Fruit fly (Drosophila melanogaster) whole organism, embryonic: ENCODE results near the gene Nep2.

Experiments used
- ATbp ChIP-seq: fragments of 200-800 bp; sonication (Bioruptor generic); optimal IDR thresholded peaks from 2 replicates; lab custom pipeline; 2017; ENCODE audit warnings: missing biosample characterization, mild to moderate bottlenecking, missing genetic modification characterization, missing genetic modification reagents
- Aef1 ChIP-seq: fragments of 200-800 bp; sonication (Bioruptor generic); IDR thresholded peaks from 3 replicates; pipeline ENCODE4 v1.3.6; 2022; ENCODE audit warnings: missing biosample characterization, missing genetic modification characterization
- Atf3 ChIP-seq: fragments of 200-800 bp; sonication (Bioruptor generic); optimal IDR thresholded peaks from 3 replicates; lab custom pipeline; 2016; ENCODE audit warnings: missing biosample characterization, missing genetic modification characterization
- Atf6 ChIP-seq: fragments of 200-800 bp; sonication (Bioruptor generic); IDR thresholded peaks from 2 replicates; pipeline ENCODE4 v1.3.6; 2022; ENCODE audit warnings: missing biosample characterization, missing genetic modification characterization
- Bgb ChIP-seq: fragments of 200-800 bp; sonication (Bioruptor generic); IDR thresholded peaks from 2 replicates; pipeline ENCODE4 v1.3.6; 2022; ENCODE audit warnings: missing biosample characterization, missing genetic modification characterization; ENCODE audit not compliant: partially characterized antibody
- Bteb2 ChIP-seq: fragments of 200-800 bp; sonication (Bioruptor generic); optimal IDR thresholded peaks from 2 replicates; lab custom pipeline; 2016; ENCODE audit warnings: missing biosample characterization, missing genetic modification characterization
- CG10321 ChIP-seq: fragments of 200-800 bp; sonication (Bioruptor generic); IDR thresholded peaks from 2 replicates; pipeline ENCODE4 v1.3.6; 2022; ENCODE audit warnings: missing biosample characterization, missing genetic modification characterization
- CG10565 ChIP-seq: fragments of 200-800 bp; sonication (Bioruptor generic); optimal IDR thresholded peaks from 3 replicates; lab custom pipeline; 2016; ENCODE audit warnings: missing biosample characterization, mild to moderate bottlenecking, missing genetic modification characterization
- CG12659 ChIP-seq: fragments of 200-800 bp; sonication (Bioruptor generic); optimal IDR thresholded peaks from 3 replicates; lab custom pipeline; 2017; ENCODE audit warnings: mild to moderate bottlenecking, missing biosample characterization, missing genetic modification reagents, missing genetic modification characterization
- CG12942 ChIP-seq: fragments of 200-800 bp; sonication (Bioruptor generic); optimal IDR thresholded peaks from 3 replicates; lab custom pipeline; 2016; ENCODE audit warnings: missing biosample characterization, missing genetic modification characterization
- CG1602 ChIP-seq: fragments of 200-800 bp; sonication (Bioruptor generic); optimal IDR thresholded peaks from 3 replicates; lab custom pipeline; 2016; ENCODE audit warnings: missing biosample characterization, missing genetic modification characterization
- CG16863 ChIP-seq: fragments of 200-800 bp; sonication (Bioruptor generic); optimal IDR thresholded peaks from 3 replicates; lab custom pipeline; 2016; ENCODE audit warnings: missing biosample characterization, missing genetic modification characterization
- CG17186 ChIP-seq: fragments of 200-800 bp; sonication (Bioruptor generic); optimal IDR thresholded peaks from 3 replicates; lab custom pipeline; 2017; ENCODE audit warnings: missing biosample characterization, missing genetic modification reagents, missing genetic modification characterization
- CG17361 ChIP-seq: fragments of 200-800 bp; sonication (Bioruptor generic); IDR thresholded peaks from 3 replicates; pipeline ENCODE4 v1.3.6; 2022; ENCODE audit warnings: missing biosample characterization, missing genetic modification characterization
- CG17385 ChIP-seq: fragments of 200-800 bp; sonication (Bioruptor generic); optimal IDR thresholded peaks from 3 replicates; lab custom pipeline; 2018; ENCODE audit warnings: missing biosample characterization, mild to moderate bottlenecking, missing genetic modification characterization
- CG2116 ChIP-seq: fragments of 200-800 bp; sonication (Bioruptor generic); optimal IDR thresholded peaks from 3 replicates; lab custom pipeline; 2018; ENCODE audit warnings: missing biosample characterization, mild to moderate bottlenecking, missing genetic modification characterization
- CG2120 ChIP-seq: fragments of 200-800 bp; sonication (Bioruptor generic); optimal IDR thresholded peaks from 3 replicates; lab custom pipeline; 2016; ENCODE audit warnings: missing biosample characterization, missing genetic modification characterization
- CG2202 ChIP-seq: fragments of 200-800 bp; sonication (Bioruptor generic); optimal IDR thresholded peaks from 2 replicates; lab custom pipeline; 2018; ENCODE audit warnings: missing biosample characterization, mild to moderate bottlenecking, missing genetic modification characterization
- CG32767 ChIP-seq: fragments of 200-800 bp; sonication (Bioruptor generic); IDR thresholded peaks from 2 replicates; pipeline ENCODE4 v1.3.6; 2022; ENCODE audit warnings: missing biosample characterization, missing genetic modification characterization
- CG42726 ChIP-seq: fragments of 200-800 bp; sonication (Bioruptor generic); IDR thresholded peaks from 2 replicates; pipeline ENCODE4 v1.3.6; 2022; ENCODE audit warnings: missing biosample characterization, missing genetic modification characterization; ENCODE audit not compliant: partially characterized antibody
- CG4424 ChIP-seq: fragments of 200-800 bp; sonication (Bioruptor generic); optimal IDR thresholded peaks from 3 replicates; lab custom pipeline; 2016; ENCODE audit warnings: missing biosample characterization, missing genetic modification characterization
- CG4730 ChIP-seq: fragments of 200-800 bp; sonication (Bioruptor generic); IDR thresholded peaks from 2 replicates; pipeline ENCODE4 v1.3.6; 2022; ENCODE audit warnings: missing biosample characterization, missing genetic modification characterization
- CG6854 ChIP-seq: fragments of 200-800 bp; sonication (Bioruptor generic); optimal IDR thresholded peaks from 3 replicates; lab custom pipeline; 2017; ENCODE audit warnings: missing biosample characterization, mild to moderate bottlenecking, missing genetic modification characterization
- CG7786 ChIP-seq: fragments of 200-800 bp; sonication (Bioruptor generic); optimal IDR thresholded peaks from 2 replicates; lab custom pipeline; 2016; ENCODE audit warnings: missing biosample characterization, missing genetic modification characterization
- Camta ChIP-seq: fragments of 200-800 bp; sonication (Bioruptor generic); optimal IDR thresholded peaks from 2 replicates; lab custom pipeline; 2016; ENCODE audit warnings: missing biosample characterization, missing genetic modification characterization
- Chrac-16 ChIP-seq: fragments of 200-800 bp; sonication (Bioruptor generic); optimal IDR thresholded peaks from 3 replicates; lab custom pipeline; 2016; ENCODE audit warnings: missing biosample characterization, missing genetic modification characterization
- Jarid2 ChIP-seq: fragments of 200-800 bp; sonication (Bioruptor generic); optimal IDR thresholded peaks from 3 replicates; lab custom pipeline; 2017; ENCODE audit warnings: mild to moderate bottlenecking, missing biosample characterization, missing genetic modification reagents, missing genetic modification characterization
- Kr ChIP-seq: fragments of 200-800 bp; sonication (Bioruptor generic); optimal IDR thresholded peaks from 2 replicates; lab custom pipeline; 2017; ENCODE audit warnings: missing biosample characterization, mild to moderate bottlenecking, missing genetic modification characterization
- Lhr ChIP-seq: fragments of 200-800 bp; sonication (Bioruptor generic); optimal IDR thresholded peaks from 3 replicates; lab custom pipeline; 2017; ENCODE audit warnings: mild to moderate bottlenecking, missing biosample characterization, missing genetic modification reagents, missing genetic modification characterization
- NFAT ChIP-seq: fragments of 200-800 bp; sonication (Bioruptor generic); IDR thresholded peaks from 2 replicates; pipeline ENCODE4 v1.3.6; 2022; ENCODE audit warnings: missing biosample characterization, missing genetic modification characterization
- Nf-YB ChIP-seq: fragments of 200-800 bp; sonication (Bioruptor generic); optimal IDR thresholded peaks from 3 replicates; lab custom pipeline; 2019; ENCODE audit warnings: missing biosample characterization, mild to moderate bottlenecking, missing genetic modification characterization, moderate library complexity
- Scr ChIP-seq: fragments of 200-800 bp; sonication (Bioruptor generic); IDR thresholded peaks from 2 replicates; pipeline ENCODE4 v1.3.6; 2022; ENCODE audit warnings: missing biosample characterization, missing genetic modification characterization; ENCODE audit not compliant: partially characterized antibody
- Sox102F ChIP-seq: fragments of 200-800 bp; sonication (Bioruptor generic); optimal IDR thresholded peaks from 2 replicates; lab custom pipeline; 2018; ENCODE audit warnings: missing biosample characterization, mild to moderate bottlenecking, missing genetic modification characterization, moderate library complexity
- Taf1 ChIP-seq: fragments of 200-800 bp; sonication (Bioruptor generic); IDR thresholded peaks from 2 replicates; pipeline ENCODE4 v1.3.6; 2022; ENCODE audit warnings: missing biosample characterization, missing genetic modification characterization
- Usf ChIP-seq: fragments of 200-800 bp; sonication (Bioruptor generic); optimal IDR thresholded peaks from 2 replicates; lab custom pipeline; 2017; ENCODE audit warnings: missing genotype, missing biosample characterization, missing genetic modification characterization
- chif ChIP-seq, 2 experiments: fragments of 200-800 bp; sonication (Bioruptor generic); optimal IDR thresholded peaks; 3 replicates each; lab custom pipeline; 2016; ENCODE audit warnings: missing biosample characterization in 2 of 2, missing genetic modification characterization in 2 of 2
- ci ChIP-seq: fragments of 200-800 bp; sonication (Bioruptor generic); IDR thresholded peaks from 3 replicates; pipeline ENCODE4 v1.3.6; 2022; ENCODE audit warnings: missing biosample characterization, missing genetic modification characterization
- ewg ChIP-seq: fragments of 200-800 bp; sonication (Bioruptor generic); optimal IDR thresholded peaks from 3 replicates; lab custom pipeline; 2017; ENCODE audit warnings: mild to moderate bottlenecking, missing biosample characterization, missing genetic modification reagents, missing genetic modification characterization
- gce ChIP-seq: fragments of 200-800 bp; sonication (Bioruptor generic); IDR thresholded peaks from 3 replicates; pipeline ENCODE4 v1.3.6; 2022; ENCODE audit warnings: missing biosample characterization, missing genetic modification characterization
- gcm ChIP-seq: fragments of 200-800 bp; sonication (Bioruptor generic); optimal IDR thresholded peaks from 2 replicates; lab custom pipeline; 2019; ENCODE audit warnings: missing biosample characterization, mild to moderate bottlenecking, missing genetic modification characterization, moderate library complexity
- knrl ChIP-seq: fragments of 200-800 bp; sonication (Bioruptor generic); IDR thresholded peaks from 3 replicates; pipeline ENCODE4 v1.3.6; 2022; ENCODE audit warnings: missing biosample characterization, missing genetic modification characterization; ENCODE audit not compliant: partially characterized antibody
- lbe ChIP-seq: fragments of 200-800 bp; sonication (Bioruptor generic); optimal IDR thresholded peaks from 2 replicates; lab custom pipeline; 2016; ENCODE audit warnings: missing biosample characterization, mild to moderate bottlenecking, missing genetic modification characterization
- lilli ChIP-seq: fragments of 200-800 bp; sonication (Bioruptor generic); optimal IDR thresholded peaks from 3 replicates; lab custom pipeline; 2016; ENCODE audit warnings: missing biosample characterization, missing genetic modification characterization
- mld ChIP-seq: fragments of 200-800 bp; sonication (Bioruptor generic); IDR thresholded peaks from 3 replicates; pipeline ENCODE4 v1.3.6; 2022; ENCODE audit warnings: missing biosample characterization, missing genetic modification characterization; ENCODE audit not compliant: partially characterized antibody
- row ChIP-seq: fragments of 200-800 bp; sonication (Bioruptor generic); IDR thresholded peaks from 3 replicates; pipeline ENCODE4 v1.3.6; 2022; ENCODE audit warnings: missing biosample characterization, missing genetic modification characterization
- sqz ChIP-seq: fragments of 200-800 bp; sonication (Bioruptor generic); optimal IDR thresholded peaks from 3 replicates; lab custom pipeline; 2018; ENCODE audit warnings: missing biosample characterization, mild to moderate bottlenecking, missing genetic modification characterization
- tx ChIP-seq: fragments of 200-800 bp; sonication (Bioruptor generic); optimal IDR thresholded peaks from 2 replicates; lab custom pipeline; 2016; ENCODE audit warnings: missing biosample characterization, missing genetic modification characterization
- vfl ChIP-seq: fragments of 200-800 bp; sonication (Bioruptor generic); optimal IDR thresholded peaks from 2 replicates; lab custom pipeline; 2016; ENCODE audit warnings: missing biosample characterization, missing genetic modification characterization
- vnd ChIP-seq: fragments of 200-800 bp; sonication (Bioruptor generic); IDR thresholded peaks from 3 replicates; pipeline ENCODE4 v1.3.6; 2022; ENCODE audit warnings: missing biosample characterization, missing genetic modification characterization; ENCODE audit not compliant: partially characterized antibody

The Nep2 gene

DNA sequence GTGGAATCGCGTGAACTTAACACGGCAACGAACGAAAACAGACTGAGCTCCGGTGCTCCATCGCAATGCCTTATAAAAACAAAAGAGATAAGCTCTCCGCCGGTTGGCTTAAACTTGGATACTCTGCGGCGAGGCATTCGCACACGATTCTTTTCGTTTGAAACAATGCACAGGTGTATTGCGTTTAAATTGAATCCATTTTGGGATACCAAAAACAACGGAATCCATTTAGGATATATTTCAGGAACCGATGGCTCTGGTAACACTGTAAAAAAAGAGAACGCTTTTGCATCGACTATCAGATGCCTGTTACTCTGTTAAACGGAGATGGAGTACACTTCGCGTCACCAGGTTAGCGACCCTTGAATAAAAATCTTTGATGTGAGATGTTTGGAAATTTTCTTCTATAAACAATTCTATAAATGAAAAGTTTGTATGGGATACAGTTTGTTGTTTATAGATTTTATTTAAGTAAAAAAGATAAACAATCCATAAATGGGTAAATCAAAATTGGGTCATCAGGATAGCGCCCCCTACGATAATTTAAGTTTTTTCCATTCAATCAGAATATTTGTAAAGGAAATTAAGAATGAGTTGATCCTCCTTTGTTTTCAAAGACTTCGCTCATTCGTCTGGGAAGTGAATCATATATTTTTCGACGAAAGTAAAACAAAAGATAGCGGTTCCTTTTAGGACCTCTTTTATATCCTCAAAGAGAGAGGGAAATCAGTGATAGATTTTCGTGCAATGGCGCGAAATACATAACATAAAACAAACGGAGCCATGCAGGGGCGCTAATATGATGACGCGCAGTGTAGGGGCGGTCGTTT is at the start of gene Nep2 (continued):
- TF ChIP-seq mld (GFP tag; lab: Robert Waterston, UW), result peak; percentile 66; the same call in 2 of the 3 replicates
- TF ChIP-seq chif (GFP tag; optimal IDR thresholded peaks at IDR 0.05; lab: Kevin White, UChicago), result no peak
- no peak for TF ChIP-seq Jarid2 (GFP tag; lab: Kevin White, UChicago)
- TF ChIP-seq CG2120 (GFP tag; lab: Kevin White, UChicago), result peak; percentile 41
- peak; percentile 19 for TF ChIP-seq ATbp (GFP tag; lab: Kevin White, UChicago)
- TF ChIP-seq CG2202 (tag; lab: Kevin White, UChicago), result no peak
- peak; percentile 18 for TF ChIP-seq Chrac-16 (GFP tag; lab: Kevin White, UChicago)
- TF ChIP-seq NFAT, result no peak
- no peak for TF ChIP-seq gcm (GFP tag; lab: Kevin White, UChicago)
- peak; percentile 37 for TF ChIP-seq CG4424
- TF ChIP-seq CG7786 (GFP tag; lab: Kevin White, UChicago), result peak; percentile 35
- TF ChIP-seq CG12659 (GFP tag; lab: Kevin White, UChicago), result peak; percentile 33
- TF ChIP-seq ewg (GFP tag; lab: Kevin White, UChicago), result peak; percentile 2
- no peak for TF ChIP-seq CG10565 (GFP tag; lab: Kevin White, UChicago)
- peak; percentile 27 for TF ChIP-seq CG2116 (GFP tag; lab: Kevin White, UChicago)
- TF ChIP-seq Bteb2 (GFP tag; lab: Kevin White, UChicago), result no peak
- TF ChIP-seq Sox102F (GFP tag; lab: Kevin White, UChicago), result peak; percentile 20
- TF ChIP-seq Aef1 (GFP tag; lab: Robert Waterston, UW), result no peak
- TF ChIP-seq lbe, result no peak
- TF ChIP-seq CG17361, result peak; percentile 77
- no peak for TF ChIP-seq Atf6 (GFP tag; lab: Robert Waterston, UW)
- TF ChIP-seq CG32767 (GFP tag; lab: Robert Waterston, UW), result 0 out of 2 replicates have a peak, but pooled peaks have one; percentile 8
- TF ChIP-seq CG6854 (GFP tag; lab: Kevin White, UChicago), result peak; percentile 36
- no peak for TF ChIP-seq gce (GFP tag; lab: Robert Waterston, UW)
- no peak for TF ChIP-seq CG42726 (GFP tag; lab: Robert Waterston, UW)
- TF ChIP-seq Bgb (GFP tag; lab: Robert Waterston, UW), result peak; percentile 84
- TF ChIP-seq tx (GFP tag; lab: Kevin White, UChicago), result no peak
- TF ChIP-seq knrl, result peak; percentile 41; the same call in 1 of the 3 replicates
- TF ChIP-seq Usf (GFP tag; lab: Kevin White, UChicago), result peak; percentile 50
- no peak for TF ChIP-seq CG4730 (GFP tag; lab: Robert Waterston, UW)
- TF ChIP-seq CG1602 (GFP tag; lab: Kevin White, UChicago), result no peak
- peak; percentile 17 for TF ChIP-seq Atf3 (GFP tag; lab: Kevin White, UChicago)
- no peak for TF ChIP-seq CG17186 (GFP tag; lab: Kevin White, UChicago)
- no peak for TF ChIP-seq sqz (GFP tag; lab: Kevin White, UChicago)
- peak; percentile 40; the same call in 1 of the 3 replicates for TF ChIP-seq ci (GFP tag; lab: Robert Waterston, UW)
- peak; percentile 29 for TF ChIP-seq lilli (GFP tag; lab: Kevin White, UChicago)
- peak; percentile 15 for TF ChIP-seq CG16863 (GFP tag; lab: Kevin White, UChicago)
- peak; percentile 7 for TF ChIP-seq Camta (GFP tag; lab: Kevin White, UChicago)
- peak; percentile 56 for TF ChIP-seq Scr
- no peak for TF ChIP-seq Kr (GFP tag; lab: Kevin White, UChicago)
- peak; percentile 0 for TF ChIP-seq Lhr (GFP tag; lab: Kevin White, UChicago)
- no peak for TF ChIP-seq CG12942 (GFP tag; lab: Kevin White, UChicago)
- TF ChIP-seq vnd (GFP tag; lab: Robert Waterston, UW), result no peak
- no peak for TF ChIP-seq Nf-YB (GFP tag; lab: Kevin White, UChicago)
- no peak for TF ChIP-seq vfl (GFP tag; lab: Kevin White, UChicago)
- no peak for TF ChIP-seq Taf1 (GFP tag; lab: Robert Waterston, UW)
- no peak for TF ChIP-seq CG10321 (GFP tag; lab: Robert Waterston, UW)
- TF ChIP-seq CG17385, result peak; percentile 48
- peak; percentile 42; the same call in 2 of the 3 replicates for TF ChIP-seq row (GFP tag; lab: Robert Waterston, UW)
